Fruit fly (Drosophila melanogaster): ENCODE data around the gene CG42450.
A peak's percentile ranks its signal among the peaks of the same experiment; 100 is the strongest.

CG42450 gene

dm6 chrX:18789353-18790210 lies 23.5 kb upstream of the CG42450 start (continued):
- peak; percentile 6 for TF ChIP-seq Hey (tag; optimal IDR thresholded peaks at IDR 0.05)
- peak; percentile 47 for TF ChIP-seq caup (GFP tag; optimal IDR thresholded peaks at IDR 0.05; ENCODE audit: severe bottlenecking)
- TF ChIP-seq CG10654 (GFP tag; optimal IDR thresholded peaks at IDR 0.05), result peak; percentile 42
- TF ChIP-seq CG4617 (GFP tag; optimal IDR thresholded peaks at IDR 0.05; ENCODE audit: borderline replicate concordance), result no peak
- TF ChIP-seq sd (tag; optimal IDR thresholded peaks at IDR 0.05), result peak; percentile 55
- TF ChIP-seq HLH54F (GFP tag; optimal IDR thresholded peaks at IDR 0.05), result peak; percentile 75
- TF ChIP-seq so (GFP tag; IDR thresholded peaks at IDR 0.05), result no peak
- peak; percentile 42 for TF ChIP-seq Max (GFP tag; optimal IDR thresholded peaks at IDR 0.05)
- peak; percentile 12; the same call in 1 of the 2 replicates for TF ChIP-seq CG31224 (GFP tag; IDR thresholded peaks at IDR 0.05)
- peak; percentile 10 for TF ChIP-seq CG4328 (GFP tag; optimal IDR thresholded peaks at IDR 0.05)
- TF ChIP-seq oc (tag; optimal IDR thresholded peaks at IDR 0.05), result no peak
- peak; percentile 24 for TF ChIP-seq CG5180 (GFP tag; optimal IDR thresholded peaks at IDR 0.05)
- no peak for TF ChIP-seq zf30C (GFP tag; optimal IDR thresholded peaks at IDR 0.05)
- no peak for TF ChIP-seq cad (GFP tag; optimal IDR thresholded peaks at IDR 0.05)
- TF ChIP-seq CG7963 (GFP tag; IDR thresholded peaks at IDR 0.05; ENCODE audit: partially characterized antibody), result no peak
- peak; percentile 79 for TF ChIP-seq CG7839 (tag; optimal IDR thresholded peaks at IDR 0.05)
- peak; percentile 35; the same call in 1 of the 3 replicates for TF ChIP-seq CG11695 (GFP tag; IDR thresholded peaks at IDR 0.05)
- TF ChIP-seq jing (GFP tag; optimal IDR thresholded peaks at IDR 0.05), result peak; percentile 6
- peak; percentile 32 for TF ChIP-seq Chrac-16 (GFP tag; optimal IDR thresholded peaks at IDR 0.05)
- no peak for TF ChIP-seq CG2129 (GFP tag; IDR thresholded peaks at IDR 0.05; ENCODE audit: partially characterized antibody)
- TF ChIP-seq mirr (GFP tag; optimal IDR thresholded peaks at IDR 0.05), result no peak
- no peak for TF ChIP-seq CG34422 (GFP tag; IDR thresholded peaks at IDR 0.05)
- TF ChIP-seq btn (GFP tag; optimal IDR thresholded peaks at IDR 0.05), result no peak
- no peak for TF ChIP-seq CG14860 (GFP tag; IDR thresholded peaks at IDR 0.05; ENCODE audit: partially characterized antibody)
- TF ChIP-seq fu2 (GFP tag; optimal IDR thresholded peaks at IDR 0.05), result peak; percentile 39
- peak; percentile 20 for TF ChIP-seq CG7987 (GFP tag; optimal IDR thresholded peaks at IDR 0.05)
- TF ChIP-seq CG11723 (GFP tag; optimal IDR thresholded peaks at IDR 0.05), result peak; percentile 58
- TF ChIP-seq Sox100B (GFP tag; optimal IDR thresholded peaks at IDR 0.05), result peak; percentile 74
- no peak for TF ChIP-seq CG34224 (GFP tag; IDR thresholded peaks at IDR 0.05; ENCODE audit: partially characterized antibody)
- peak; percentile 56 for TF ChIP-seq Rfx (GFP tag; IDR thresholded peaks at IDR 0.05)
- TF ChIP-seq CG6689 (GFP tag; IDR thresholded peaks at IDR 0.05), result peak; percentile 48
- TF ChIP-seq Hmr (GFP tag; optimal IDR thresholded peaks at IDR 0.05), result peak; percentile 68
- TF ChIP-seq Jarid2 (GFP tag; optimal IDR thresholded peaks at IDR 0.05), result peak; percentile 14
- peak; percentile 49; the same call in 1 of the 3 replicates for TF ChIP-seq tgo (GFP tag; IDR thresholded peaks at IDR 0.05)
- peak; percentile 44 for TF ChIP-seq az2 (GFP tag; optimal IDR thresholded peaks at IDR 0.05)
- 0 out of 2 replicates have a peak, but pooled peaks have one; percentile 32 for TF ChIP-seq E2f1 (GFP tag; IDR thresholded peaks at IDR 0.05)
- TF ChIP-seq CG10267 (tag; optimal IDR thresholded peaks at IDR 0.05), result peak; percentile 19
- 0 out of 2 replicates have a peak, but pooled peaks have one; percentile 14 for TF ChIP-seq Bgb (GFP tag; IDR thresholded peaks at IDR 0.05; ENCODE audit: partially characterized antibody)
- peak; percentile 31 for TF ChIP-seq Dad (GFP tag; optimal IDR thresholded peaks at IDR 0.05)
- TF ChIP-seq CG6272 (GFP tag; IDR thresholded peaks at IDR 0.05), result peak; percentile 34; the same call in 1 of the 2 replicates
- no peak for TF ChIP-seq wek (GFP tag; optimal IDR thresholded peaks at IDR 0.05)
- TF ChIP-seq CG1529 (GFP tag; optimal IDR thresholded peaks at IDR 0.05), result no peak
- TF ChIP-seq Elba2 (GFP tag; optimal IDR thresholded peaks at IDR 0.05), result no peak
- no peak for TF ChIP-seq unc-4 (GFP tag; IDR thresholded peaks at IDR 0.05; ENCODE audit: partially characterized antibody)
- peak; percentile 54 for TF ChIP-seq esg (GFP tag; conservative IDR thresholded peaks at IDR 0.05)
- no peak for TF ChIP-seq pan (optimal IDR thresholded peaks at IDR 0.05)
- no peak for TF ChIP-seq pan (GFP tag; optimal IDR thresholded peaks at IDR 0.05 in 1 of 2, IDR thresholded peaks at IDR 0.05 in 1 of 2)
- TF ChIP-seq Nf-YB (GFP tag; optimal IDR thresholded peaks at IDR 0.05), result peak; percentile 49
